Worm (Caenorhabditis elegans) whole organism, early embryonic: ENCODE measurements around the gene Y116A8A.6.
"Not testable (repeated sequence)": the region's sequence is repeated elsewhere in the genome, so short reads cannot be mapped to it uniquely, and the experiment has no call there.

ENCODE experiments used
- F13C5.2 ChIP-seq: sonication (generic microtip); optimal IDR thresholded peaks from 2 replicates; lab custom pipeline; 2017; ENCODE audit warnings: mild to moderate bottlenecking, missing genetic modification characterization, inconsistent platforms, missing compliant biosample characterization
- ama-1 ChIP-seq: fragments of 150-350 bp; optimal IDR thresholded peaks from 2 replicates; lab custom pipeline; 2014
- ceh-13 ChIP-seq: fragments of 200-800 bp; sonication (Bioruptor generic); optimal IDR thresholded peaks from 2 replicates; lab custom pipeline; 2018; ENCODE audit warnings: mild to moderate bottlenecking, missing genetic modification characterization, missing compliant biosample characterization
- ceh-36 ChIP-seq: sonication (generic microtip); optimal IDR thresholded peaks from 2 replicates; lab custom pipeline; 2016; ENCODE audit warnings: missing genetic modification characterization, inconsistent platforms, missing compliant biosample characterization
- hmbx-1 ChIP-seq: sonication (generic microtip); optimal IDR thresholded peaks from 2 replicates; lab custom pipeline; 2016; ENCODE audit warnings: mild to moderate bottlenecking, missing genetic modification characterization, missing compliant biosample characterization
- pes-1 ChIP-seq: fragments of 200-800 bp; sonication (Bioruptor generic); IDR thresholded peaks from 2 replicates; pipeline ENCODE4 v1.3.6; 2022; ENCODE audit warnings: missing genetic modification reagents, missing genetic modification characterization, missing compliant biosample characterization
- scrt-1 ChIP-seq: fragments of 200-800 bp; sonication (Bioruptor generic); IDR thresholded peaks from 2 replicates; pipeline ENCODE4 v1.3.6; 2022; ENCODE audit warnings: missing genetic modification characterization, missing compliant biosample characterization
- sea-1 ChIP-seq: fragments of 200-800 bp; sonication (Bioruptor generic); conservative IDR thresholded peaks from 2 replicates; pipeline ENCODE4 v1.3.6; 2022; ENCODE audit warnings: missing genetic modification characterization, missing compliant biosample characterization

DNA sequence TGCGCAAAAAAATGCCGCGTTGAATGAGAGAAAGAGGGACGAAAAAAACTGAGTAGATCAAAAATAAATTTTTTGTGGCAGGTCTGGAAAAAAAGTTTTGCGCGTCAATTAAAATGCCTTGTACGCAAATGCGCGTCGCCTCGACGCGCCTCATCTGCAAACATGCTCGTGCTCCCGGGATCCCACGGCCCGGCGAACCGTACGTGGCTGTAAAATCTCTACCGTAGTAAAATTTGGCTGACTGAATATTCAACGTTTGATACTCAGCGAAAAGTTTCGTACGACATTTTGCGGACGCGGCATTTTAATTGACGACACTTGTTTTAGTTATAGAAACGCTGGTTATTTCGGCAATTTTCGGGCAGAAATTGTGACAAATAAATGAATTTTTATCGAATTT lies 16.8 kb upstream of the Y116A8A.6 start:
- TF ChIP-seq F13C5.2; ama-1 (lab: Kevin White, UChicago); sea-1; ceh-36 (tag; lab: Kevin White, UChicago); hmbx-1 (tag; lab: Kevin White, UChicago); pes-1; ceh-13 (GFP tag; lab: Kevin White, UChicago): not testable (repeated sequence)
- 0 out of 2 replicates have a peak, but pooled peaks have one; percentile 39 for TF ChIP-seq scrt-1
